Fruit fly (Drosophila melanogaster) whole organism: ENCODE data around the gene Prx1.

Experiments
- CG8478 ChIP-seq: fragments of >200 bp; optimal IDR thresholded peaks from 2 replicates; lab custom pipeline; 2018; ENCODE audit warnings: inconsistent platforms
- Dll ChIP-seq: fragments of >200 bp; optimal IDR thresholded peaks from 2 replicates; lab custom pipeline; 2017
- EcR ChIP-seq, 2 experiments: fragments of >200 bp; optimal IDR thresholded peaks; 2 replicates each; lab custom pipeline; 2017; ENCODE audit warnings: missing biosample characterization in 2 of 2, missing genetic modification characterization in 2 of 2, missing genetic modification reagents in 2 of 2
- pan ChIP-seq: fragments of >200 bp; optimal IDR thresholded peaks from 2 replicates; lab custom pipeline; 2017
- psq ChIP-seq: fragments of >200 bp; optimal IDR thresholded peaks from 2 replicates; lab custom pipeline; 2017
- usp ChIP-seq: fragments of >200 bp; optimal IDR thresholded peaks from 2 replicates; lab custom pipeline; 2017; ENCODE audit warnings: missing biosample characterization, missing genetic modification characterization, mixed read lengths

Prx1 gene

dm6 chr3L:15257154-15257553 lies 49.5 kb downstream of the Prx1 start:
- TF ChIP-seq psq (no peak), EcR (GFP tag; optimal IDR thresholded peaks at IDR 0.05; lab: Kevin White, UChicago) (no peak), usp (GFP tag; lab: Kevin White, UChicago) (no peak), Dll (lab: Kevin White, UChicago) (no peak), pan (lab: Kevin White, UChicago) (no peak), CG8478 (no peak)
